Worm (Caenorhabditis elegans) whole organism, midembryonic: ENCODE data around the gene nhx-6.

Experiments used
- T22C8.4 ChIP-seq: fragments of 200-800 bp; sonication (Bioruptor generic); IDR thresholded peaks from 2 replicates; pipeline ENCODE4 v1.3.6; 2022; ENCODE audit warnings: missing genetic modification characterization, missing compliant biosample characterization
- flt-1 ChIP-seq: fragments of 200-800 bp; sonication (Bioruptor generic); IDR thresholded peaks from 2 replicates; pipeline ENCODE4 v1.3.6; 2022; ENCODE audit warnings: missing genetic modification characterization, missing compliant biosample characterization
- klf-2 ChIP-seq: fragments of 200-800 bp; sonication (Bioruptor generic); conservative IDR thresholded peaks from 2 replicates; pipeline ENCODE4 v1.3.6; 2022; ENCODE audit warnings: missing genetic modification reagents, missing genetic modification characterization, missing compliant biosample characterization
- med-1 ChIP-seq: sonication (generic microtip); optimal IDR thresholded peaks from 2 replicates; lab custom pipeline; 2017; ENCODE audit warnings: missing genetic modification characterization, mild to moderate bottlenecking, missing compliant biosample characterization, antibody characterized with exemption, missing genetic modification reagents; ENCODE audit not compliant: insufficient read depth
- tab-1 ChIP-seq: fragments of 200-800 bp; sonication (Bioruptor generic); IDR thresholded peaks from 2 replicates; pipeline ENCODE4 v1.3.6; 2022; ENCODE audit warnings: missing genetic modification characterization, missing compliant biosample characterization

DNA sequence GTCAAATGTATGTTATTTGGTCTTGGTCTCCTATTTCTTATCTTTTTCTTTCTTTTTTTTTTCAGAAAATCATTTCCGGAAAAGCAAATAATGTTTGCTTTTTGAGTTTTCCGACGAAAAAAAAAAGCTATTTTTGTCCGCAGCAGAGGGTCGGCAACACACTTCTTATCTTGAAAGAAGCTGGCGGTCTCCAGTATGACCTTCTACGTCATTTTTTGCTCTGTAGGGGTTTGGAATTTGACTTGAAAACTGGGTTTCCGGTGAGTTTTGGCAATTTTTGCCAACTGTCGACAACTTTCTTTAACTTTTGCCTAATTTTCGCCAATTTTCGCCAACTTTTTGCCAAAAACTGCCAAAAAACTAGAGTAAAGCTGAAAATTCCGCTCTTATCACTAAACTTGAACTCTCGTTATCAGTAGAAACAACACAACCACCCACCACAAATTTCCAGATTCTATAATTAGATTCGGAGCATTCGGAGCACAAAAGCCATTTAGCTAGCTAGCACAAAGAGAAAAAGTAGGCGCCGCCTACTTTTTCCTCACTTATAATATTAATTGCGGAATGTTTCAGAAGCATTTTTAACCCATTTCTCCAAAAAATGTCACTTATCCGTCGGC lies at the start of gene nhx-6:
- TF ChIP-seq med-1 (GFP tag; lab: Kevin White, UChicago): no peak
- TF ChIP-seq tab-1: no peak
- TF ChIP-seq T22C8.4 (GFP tag; lab: Robert Waterston, UW): no peak
- no peak for TF ChIP-seq klf-2
- TF ChIP-seq flt-1: no peak
